Fruit fly (Drosophila melanogaster) whole organism, embryonic: Measurements from ENCODE around the gene MED15.
A peak's percentile ranks its signal among the peaks of the same experiment; 100 is the strongest.

Experiments
- B-H2 ChIP-seq: fragments of 200-800 bp; sonication (Bioruptor generic); optimal IDR thresholded peaks from 2 replicates; lab custom pipeline; 2018; ENCODE audit warnings: missing biosample characterization, mild to moderate bottlenecking, missing genetic modification characterization
- BEAF-32 ChIP-seq: fragments of 200-800 bp; sonication (Bioruptor generic); optimal IDR thresholded peaks from 3 replicates; lab custom pipeline; 2017; ENCODE audit warnings: missing biosample characterization, missing genetic modification characterization, mild to moderate bottlenecking, moderate library complexity, missing genetic modification reagents
- BtbVII ChIP-seq: fragments of 200-800 bp; sonication (Bioruptor generic); optimal IDR thresholded peaks from 3 replicates; lab custom pipeline; 2017; ENCODE audit warnings: missing biosample characterization, mild to moderate bottlenecking, missing genetic modification characterization
- CG10209 ChIP-seq: fragments of 200-800 bp; sonication (Bioruptor generic); optimal IDR thresholded peaks from 3 replicates; lab custom pipeline; 2017; ENCODE audit warnings: missing biosample characterization, mild to moderate bottlenecking, missing genetic modification characterization, missing genetic modification reagents
- CG11723 ChIP-seq: fragments of 200-800 bp; sonication (Bioruptor generic); optimal IDR thresholded peaks from 2 replicates; lab custom pipeline; 2017; ENCODE audit warnings: missing biosample characterization, mild to moderate bottlenecking, missing genetic modification characterization
- CG12744 ChIP-seq: fragments of 200-800 bp; sonication (Bioruptor generic); optimal IDR thresholded peaks from 2 replicates; lab custom pipeline; 2016; ENCODE audit warnings: missing biosample characterization, missing genetic modification characterization
- CG14050 ChIP-seq: fragments of 200-800 bp; sonication (Bioruptor generic); IDR thresholded peaks from 3 replicates; pipeline ENCODE4 v1.3.6; 2022; ENCODE audit warnings: missing biosample characterization, missing genetic modification characterization
- CG14710 ChIP-seq: fragments of 200-800 bp; sonication (Bioruptor generic); optimal IDR thresholded peaks from 3 replicates; lab custom pipeline; 2019; ENCODE audit warnings: missing biosample characterization, mild to moderate bottlenecking, missing genetic modification characterization, moderate library complexity
- CG15269 ChIP-seq: fragments of 200-800 bp; sonication (Bioruptor generic); optimal IDR thresholded peaks from 2 replicates; lab custom pipeline; 2018; ENCODE audit warnings: missing biosample characterization, mild to moderate bottlenecking, missing genetic modification characterization, moderate library complexity
- CG1647 ChIP-seq: fragments of 200-800 bp; sonication (Bioruptor generic); optimal IDR thresholded peaks from 3 replicates; lab custom pipeline; 2016; ENCODE audit warnings: missing biosample characterization, missing genetic modification characterization
- CG1792 ChIP-seq: fragments of 200-800 bp; sonication (Bioruptor generic); optimal IDR thresholded peaks from 2 replicates; lab custom pipeline; 2016; ENCODE audit warnings: missing biosample characterization, missing genetic modification characterization
- CG30020 ChIP-seq: fragments of 200-800 bp; optimal IDR thresholded peaks from 2 replicates; lab custom pipeline; 2019; ENCODE audit warnings: missing biosample characterization, mild to moderate bottlenecking, missing genetic modification characterization, moderate library complexity
- CG32772 ChIP-seq: fragments of 200-800 bp; sonication (Bioruptor generic); IDR thresholded peaks from 2 replicates; pipeline ENCODE4 v1.3.6; 2022; ENCODE audit warnings: missing biosample characterization, missing genetic modification characterization
- CG3838 ChIP-seq: fragments of 200-800 bp; sonication (Bioruptor generic); optimal IDR thresholded peaks from 3 replicates; lab custom pipeline; 2016; ENCODE audit warnings: missing biosample characterization, missing genetic modification characterization
- CG7786 ChIP-seq: fragments of 200-800 bp; sonication (Bioruptor generic); optimal IDR thresholded peaks from 2 replicates; lab custom pipeline; 2016; ENCODE audit warnings: missing biosample characterization, missing genetic modification characterization
- CG9609 ChIP-seq: fragments of 200-800 bp; sonication (Bioruptor generic); optimal IDR thresholded peaks from 3 replicates; lab custom pipeline; 2016; ENCODE audit warnings: missing biosample characterization, missing genetic modification characterization
- CG9727 ChIP-seq: fragments of 200-800 bp; sonication (Bioruptor generic); optimal IDR thresholded peaks from 3 replicates; lab custom pipeline; 2017; ENCODE audit warnings: missing biosample characterization, mild to moderate bottlenecking, missing genetic modification characterization
- CG9876 ChIP-seq: fragments of 200-800 bp; sonication (Bioruptor generic); optimal IDR thresholded peaks from 2 replicates; lab custom pipeline; 2016; ENCODE audit warnings: missing biosample characterization, missing genetic modification characterization
- Dek ChIP-seq: fragments of 200-800 bp; sonication (Bioruptor generic); optimal IDR thresholded peaks from 3 replicates; lab custom pipeline; 2019; ENCODE audit warnings: missing biosample characterization, mild to moderate bottlenecking, missing genetic modification characterization, moderate library complexity
- Dfd ChIP-seq, 2 experiments: fragments of >200 bp; optimal IDR thresholded peaks; 2 replicates each; lab custom pipeline; 2017; ENCODE audit warnings: missing biosample characterization in 2 of 2, missing genetic modification characterization in 2 of 2
- E2f1 ChIP-seq: fragments of 200-800 bp; sonication (Bioruptor generic); IDR thresholded peaks from 2 replicates; pipeline ENCODE4 v1.3.6; 2022; ENCODE audit warnings: missing biosample characterization, missing genetic modification characterization
- Fer3 ChIP-seq: fragments of 200-800 bp; sonication (Bioruptor generic); optimal IDR thresholded peaks from 2 replicates; lab custom pipeline; 2018; ENCODE audit warnings: missing biosample characterization, mild to moderate bottlenecking, missing genetic modification characterization, moderate library complexity
- Hr3 ChIP-seq: fragments of 200-800 bp; sonication (Bioruptor generic); optimal IDR thresholded peaks from 3 replicates; lab custom pipeline; 2016; ENCODE audit warnings: missing biosample characterization, missing genetic modification characterization
- Optix ChIP-seq: fragments of 200-800 bp; sonication (Bioruptor generic); IDR thresholded peaks from 3 replicates; pipeline ENCODE4 v1.3.6; 2022; ENCODE audit warnings: missing biosample characterization, missing genetic modification characterization
- Sox102F ChIP-seq: fragments of 200-800 bp; sonication (Bioruptor generic); optimal IDR thresholded peaks from 2 replicates; lab custom pipeline; 2018; ENCODE audit warnings: missing biosample characterization, mild to moderate bottlenecking, missing genetic modification characterization, moderate library complexity
- Spps ChIP-seq: fragments of 200-800 bp; sonication (Bioruptor generic); optimal IDR thresholded peaks from 2 replicates; lab custom pipeline; 2018; ENCODE audit warnings: missing biosample characterization, mild to moderate bottlenecking, missing genetic modification characterization
- Ssrp ChIP-seq: fragments of 200-800 bp; sonication (Bioruptor generic); optimal IDR thresholded peaks from 2 replicates; lab custom pipeline; 2018; ENCODE audit warnings: missing biosample characterization, mild to moderate bottlenecking, missing genetic modification characterization, moderate library complexity
- TFAM ChIP-seq: fragments of 200-800 bp; sonication (Bioruptor generic); optimal IDR thresholded peaks from 2 replicates; lab custom pipeline; 2017; ENCODE audit warnings: missing biosample characterization, missing genetic modification characterization, inconsistent platforms
- YL-1 ChIP-seq: fragments of 200-800 bp; sonication (Bioruptor generic); optimal IDR thresholded peaks from 3 replicates; lab custom pipeline; 2017; ENCODE audit warnings: missing biosample characterization, mild to moderate bottlenecking, missing genetic modification characterization
- ap ChIP-seq: fragments of 200-800 bp; sonication (Bioruptor generic); IDR thresholded peaks from 2 replicates; pipeline ENCODE4 v1.3.6; 2022; ENCODE audit warnings: missing biosample characterization, missing genetic modification characterization
- cas ChIP-seq: fragments of 200-800 bp; sonication (Bioruptor generic); IDR thresholded peaks from 2 replicates; pipeline ENCODE4 v1.3.6; 2022; ENCODE audit warnings: missing biosample characterization, missing genetic modification characterization
- ci ChIP-seq: fragments of 200-800 bp; sonication (Bioruptor generic); IDR thresholded peaks from 3 replicates; pipeline ENCODE4 v1.3.6; 2022; ENCODE audit warnings: missing biosample characterization, missing genetic modification characterization
- crc ChIP-seq: fragments of 200-800 bp; sonication (Bioruptor generic); optimal IDR thresholded peaks from 2 replicates; lab custom pipeline; 2016; ENCODE audit warnings: missing biosample characterization, missing genetic modification characterization
- cwo ChIP-seq: fragments of 200-800 bp; sonication (Bioruptor generic); optimal IDR thresholded peaks from 3 replicates; lab custom pipeline; 2017; ENCODE audit warnings: missing biosample characterization, missing genetic modification characterization, mild to moderate bottlenecking, moderate library complexity, missing genetic modification reagents
- da ChIP-seq: fragments of 200-800 bp; sonication (Bioruptor generic); optimal IDR thresholded peaks from 2 replicates; lab custom pipeline; 2016; ENCODE audit warnings: missing biosample characterization, missing genetic modification characterization
- emc ChIP-seq: fragments of 200-800 bp; sonication (Bioruptor generic); optimal IDR thresholded peaks from 2 replicates; lab custom pipeline; 2016; ENCODE audit warnings: missing biosample characterization, missing genetic modification characterization
- eyg ChIP-seq: fragments of 200-800 bp; sonication (Bioruptor generic); optimal IDR thresholded peaks from 3 replicates; lab custom pipeline; 2016; ENCODE audit warnings: missing biosample characterization, missing genetic modification characterization
- klu ChIP-seq: fragments of 200-800 bp; sonication (Bioruptor generic); IDR thresholded peaks from 2 replicates; pipeline ENCODE4 v1.3.6; 2022; ENCODE audit warnings: missing biosample characterization, missing genetic modification characterization
- kni ChIP-seq: fragments of 200-800 bp; sonication (Bioruptor generic); optimal IDR thresholded peaks from 3 replicates; lab custom pipeline; 2017; ENCODE audit warnings: mild to moderate bottlenecking, missing biosample characterization, missing genetic modification reagents, missing genetic modification characterization
- nerfin-2 ChIP-seq: fragments of 200-800 bp; sonication (Bioruptor generic); IDR thresholded peaks from 2 replicates; pipeline ENCODE4 v1.3.6; 2022; ENCODE audit warnings: missing biosample characterization, missing genetic modification characterization; ENCODE audit not compliant: partially characterized antibody
- nom ChIP-seq: fragments of 200-800 bp; sonication (Bioruptor generic); optimal IDR thresholded peaks from 2 replicates; lab custom pipeline; 2017; ENCODE audit warnings: missing biosample characterization, missing genetic modification characterization, mild to moderate bottlenecking, moderate library complexity, missing genetic modification reagents
- row ChIP-seq: fragments of 200-800 bp; sonication (Bioruptor generic); IDR thresholded peaks from 3 replicates; pipeline ENCODE4 v1.3.6; 2022; ENCODE audit warnings: missing biosample characterization, missing genetic modification characterization
- sens ChIP-seq: fragments of 200-800 bp; sonication (Bioruptor generic); peaks from one replicate; lab custom pipeline; 2016; ENCODE audit warnings: missing biosample characterization, missing genetic modification characterization
- seq ChIP-seq: fragments of 200-800 bp; sonication (Bioruptor generic); IDR thresholded peaks from 2 replicates; pipeline ENCODE4 v1.3.6; 2022; ENCODE audit warnings: missing biosample characterization, missing genetic modification characterization
- sob ChIP-seq: fragments of 200-800 bp; sonication (Bioruptor generic); IDR thresholded peaks from 2 replicates; pipeline ENCODE4 v1.3.6; 2022; ENCODE audit warnings: missing biosample characterization, missing genetic modification characterization
- ttk ChIP-seq: fragments of 200-800 bp; sonication (Bioruptor generic); IDR thresholded peaks from 2 replicates; pipeline ENCODE4 v2.1.2; 2022; ENCODE audit warnings: missing biosample characterization, missing genetic modification characterization
- tup ChIP-seq: fragments of 200-800 bp; sonication (Bioruptor generic); optimal IDR thresholded peaks from 2 replicates; lab custom pipeline; 2016; ENCODE audit warnings: missing biosample characterization, mild to moderate bottlenecking, missing genetic modification characterization, moderate library complexity
- unc-4 ChIP-seq: fragments of 200-800 bp; sonication (Bioruptor generic); IDR thresholded peaks from 2 replicates; pipeline ENCODE4 v1.3.6; 2022; ENCODE audit warnings: missing biosample characterization, missing genetic modification characterization; ENCODE audit not compliant: partially characterized antibody

Gene MED15

DNA sequence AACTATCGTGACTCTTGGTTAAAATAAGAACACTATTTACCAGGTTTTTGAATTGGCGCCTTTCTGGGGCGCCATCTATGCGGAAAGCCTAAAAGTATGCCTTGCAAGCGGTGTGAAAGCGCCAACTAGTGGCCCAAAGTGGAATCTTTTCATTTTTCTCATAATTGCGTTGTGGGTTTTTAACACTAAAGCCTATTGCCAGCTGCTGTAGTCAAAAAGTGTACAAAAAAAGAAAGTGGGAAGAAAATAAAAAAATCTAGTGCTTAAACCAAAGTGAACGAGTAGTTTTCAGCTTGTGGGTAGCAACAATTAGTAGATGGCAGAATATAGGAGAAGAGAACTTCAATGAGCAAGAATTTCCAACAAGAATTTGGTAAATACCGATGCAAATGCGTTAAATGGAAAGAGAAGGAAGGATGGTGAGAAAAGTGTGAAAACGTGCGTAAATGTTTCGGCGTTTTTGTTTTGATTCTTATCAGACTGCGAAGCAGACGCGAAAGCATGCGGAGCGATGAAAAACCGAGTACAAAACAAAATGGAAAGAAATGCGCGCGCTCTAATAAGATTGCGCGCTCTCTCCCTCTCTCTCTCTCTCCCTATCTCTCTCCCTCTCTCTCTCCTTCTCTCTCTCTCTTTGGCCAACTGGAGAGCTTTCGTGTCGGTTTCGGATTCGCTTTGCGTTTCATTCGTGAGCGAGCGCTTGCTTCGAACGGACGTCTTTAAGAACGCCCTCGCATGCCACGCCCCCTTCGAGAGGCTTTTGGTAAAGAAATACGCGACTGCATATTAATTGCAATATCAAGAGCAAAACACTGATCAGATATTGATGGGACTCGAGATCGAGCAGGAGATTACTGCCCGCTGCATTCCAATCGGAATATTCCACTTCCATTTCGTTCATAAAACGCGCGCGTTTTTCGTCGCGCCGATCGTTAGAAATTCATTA, 17.6 kb downstream of the MED15 start (continued):
- peak; percentile 80 for TF ChIP-seq sob (GFP tag; lab: Robert Waterston, UW)
- TF ChIP-seq CG9876 (GFP tag; lab: Kevin White, UChicago) = peak; percentile 80
- peak; percentile 47 for TF ChIP-seq Hr3 (GFP tag; lab: Kevin White, UChicago)
- peak; percentile 70 for TF ChIP-seq CG7786 (GFP tag; lab: Kevin White, UChicago)
- TF ChIP-seq Sox102F (GFP tag; lab: Kevin White, UChicago) = peak; percentile 49
- TF ChIP-seq seq (GFP tag; lab: Robert Waterston, UW) = peak; percentile 78; the same call in 1 of the 2 replicates
- TF ChIP-seq klu (GFP tag; lab: Robert Waterston, UW) = peak; percentile 27; the same call in 1 of the 2 replicates
- no peak for TF ChIP-seq TFAM (GFP tag; lab: Kevin White, UChicago)
- peak; percentile 78 for TF ChIP-seq CG32772 (GFP tag; lab: Robert Waterston, UW)
- TF ChIP-seq CG1792 (GFP tag; lab: Kevin White, UChicago) = peak; percentile 69
- TF ChIP-seq da (GFP tag; lab: Kevin White, UChicago) = peak; percentile 90
- TF ChIP-seq ap (GFP tag; lab: Robert Waterston, UW) = no peak
- TF ChIP-seq CG10209 (GFP tag; lab: Kevin White, UChicago) = peak; percentile 46
- peak; percentile 80 for TF ChIP-seq CG12744 (GFP tag; lab: Kevin White, UChicago)
- peak; percentile 11 for TF ChIP-seq crc (GFP tag; lab: Kevin White, UChicago)
- peak; percentile 62 for TF ChIP-seq BtbVII (GFP tag; lab: Kevin White, UChicago)
- TF ChIP-seq cas = no peak; the same call in 1 of the 2 replicates
- no peak for TF ChIP-seq CG14050 (GFP tag; lab: Robert Waterston, UW)
- peak; percentile 88 for TF ChIP-seq nom (GFP tag; lab: Kevin White, UChicago)
- TF ChIP-seq E2f1 (GFP tag; lab: Robert Waterston, UW) = peak; percentile 66
- peak; percentile 73 for TF ChIP-seq CG9609 (GFP tag; lab: Kevin White, UChicago)
- peak; percentile 21 for TF ChIP-seq kni
- peak; percentile 87 for TF ChIP-seq Dek (tag; lab: Kevin White, UChicago)
- peak; percentile 53 for TF ChIP-seq CG15269 (tag; lab: Kevin White, UChicago)
- peak; percentile 76 for TF ChIP-seq B-H2 (GFP tag; lab: Kevin White, UChicago)
- peak; percentile 47 for TF ChIP-seq BEAF-32 (GFP tag; lab: Kevin White, UChicago)
- TF ChIP-seq Optix (GFP tag; lab: Robert Waterston, UW) = peak; percentile 63; the same call in 2 of the 3 replicates
- TF ChIP-seq eyg (GFP tag; lab: Kevin White, UChicago) = peak; percentile 60
- TF ChIP-seq ci (GFP tag; lab: Robert Waterston, UW) = peak; percentile 91
- TF ChIP-seq sens (GFP tag; lab: Kevin White, UChicago) = peak; percentile 86
- TF ChIP-seq CG11723 (GFP tag; lab: Kevin White, UChicago) = peak; percentile 21
- peak; percentile 29 for TF ChIP-seq Fer3 (tag; lab: Kevin White, UChicago)
- TF ChIP-seq emc = peak; percentile 64
- TF ChIP-seq Dfd (GFP tag; optimal IDR thresholded peaks at IDR 0.05; lab: Kevin White, UChicago) = no peak
- no peak for TF ChIP-seq nerfin-2 (GFP tag; lab: Robert Waterston, UW)
- TF ChIP-seq CG14710 (tag; lab: Kevin White, UChicago) = peak; percentile 64
- peak; percentile 75 for TF ChIP-seq CG1647 (GFP tag; lab: Kevin White, UChicago)
- peak; percentile 61 for TF ChIP-seq unc-4 (GFP tag; lab: Robert Waterston, UW)
- TF ChIP-seq CG30020 (tag; lab: Kevin White, UChicago) = peak; percentile 34
- TF ChIP-seq Spps (tag; lab: Kevin White, UChicago) = peak; percentile 18
- TF ChIP-seq row (GFP tag; lab: Robert Waterston, UW) = peak; percentile 36; the same call in 1 of the 3 replicates
- TF ChIP-seq ttk (GFP tag; lab: Robert Waterston, UW) = peak; percentile 40; the same call in 1 of the 2 replicates
- peak; percentile 84 for TF ChIP-seq cwo
- no peak for TF ChIP-seq tup (GFP tag; lab: Kevin White, UChicago)
- TF ChIP-seq Ssrp = peak; percentile 37
- TF ChIP-seq CG9727 (GFP tag; lab: Kevin White, UChicago) = peak; percentile 42
- peak; percentile 37 for TF ChIP-seq CG3838 (GFP tag; lab: Kevin White, UChicago)
- TF ChIP-seq YL-1 (GFP tag; lab: Kevin White, UChicago) = peak; percentile 58
